Worm (Caenorhabditis elegans): Measurements from ENCODE around the gene str-222.

ce11 chrV:1662270-1662669, 26.3 kb downstream of the str-222 start, which contains the start of gene irld-40:
- TF ChIP-seq nhr-11 (tag; optimal IDR thresholded peaks at IDR 0.05): no peak
- TF ChIP-seq F16B12.6 (tag; optimal IDR thresholded peaks at IDR 0.05): no peak

Measured in whole organism, L1 larva.